Fruit fly (Drosophila melanogaster) whole organism, pupa: ENCODE data around the gene CG4631.

ENCODE experiments used
- CG10348 ChIP-seq: fragments of 200-800 bp; sonication (Bioruptor generic); IDR thresholded peaks from 2 replicates; pipeline ENCODE4 v1.3.6; 2022; ENCODE audit warnings: missing biosample characterization, missing genetic modification characterization
- CG12605 ChIP-seq: fragments of 200-800 bp; sonication (Bioruptor generic); IDR thresholded peaks from 2 replicates; pipeline ENCODE4 v1.3.6; 2022; ENCODE audit warnings: missing biosample characterization, missing genetic modification characterization
- CG13204 ChIP-seq: fragments of 200-800 bp; sonication (Bioruptor generic); optimal IDR thresholded peaks from 2 replicates; lab custom pipeline; 2018; ENCODE audit warnings: missing biosample characterization, mild to moderate bottlenecking, missing genetic modification characterization, moderate library complexity
- CG14655 ChIP-seq: fragments of 200-800 bp; sonication (Bioruptor generic); optimal IDR thresholded peaks from 3 replicates; lab custom pipeline; 2017; ENCODE audit warnings: mild to moderate bottlenecking, missing biosample characterization, missing genetic modification reagents, missing genetic modification characterization
- CG17806 ChIP-seq: fragments of 200-800 bp; sonication (Bioruptor generic); optimal IDR thresholded peaks from 2 replicates; lab custom pipeline; 2018; ENCODE audit warnings: missing biosample characterization, mild to moderate bottlenecking, missing genetic modification characterization, moderate library complexity
- CG32121 ChIP-seq: fragments of 200-800 bp; sonication (Bioruptor generic); IDR thresholded peaks from 2 replicates; pipeline ENCODE4 v1.3.6; 2022; ENCODE audit warnings: missing biosample characterization, missing genetic modification characterization
- CG34367 ChIP-seq: fragments of 200-800 bp; sonication (Bioruptor generic); optimal IDR thresholded peaks from 2 replicates; lab custom pipeline; 2018; ENCODE audit warnings: missing biosample characterization, mild to moderate bottlenecking, missing genetic modification characterization
- CG4496 ChIP-seq: fragments of 200-800 bp; sonication (Bioruptor generic); IDR thresholded peaks from 3 replicates; pipeline ENCODE4 v1.3.6; 2022; ENCODE audit warnings: missing biosample characterization, missing genetic modification characterization
- CG9948 ChIP-seq: fragments of 200-800 bp; sonication (Bioruptor generic); optimal IDR thresholded peaks from 2 replicates; lab custom pipeline; 2018; ENCODE audit warnings: missing biosample characterization, mild to moderate bottlenecking, missing genetic modification characterization, moderate library complexity
- D1 ChIP-seq: fragments of 200-800 bp; sonication (Bioruptor generic); optimal IDR thresholded peaks from 2 replicates; lab custom pipeline; 2018; ENCODE audit warnings: missing biosample characterization, mild to moderate bottlenecking, missing genetic modification characterization, moderate library complexity
- Pif1A ChIP-seq: fragments of 200-800 bp; sonication (Bioruptor generic); optimal IDR thresholded peaks from 3 replicates; lab custom pipeline; 2016; ENCODE audit warnings: missing biosample characterization, missing genetic modification characterization
- Snoo ChIP-seq: fragments of 200-800 bp; sonication (Bioruptor generic); optimal IDR thresholded peaks from 3 replicates; lab custom pipeline; 2017; ENCODE audit warnings: missing biosample characterization, mild to moderate bottlenecking, missing genetic modification characterization, inconsistent platforms
- gl ChIP-seq: fragments of 200-800 bp; sonication (Bioruptor generic); optimal IDR thresholded peaks from 2 replicates; lab custom pipeline; 2018; ENCODE audit warnings: missing biosample characterization, mild to moderate bottlenecking, missing genetic modification characterization
- rn ChIP-seq: fragments of 200-800 bp; sonication (Bioruptor generic); IDR thresholded peaks from 2 replicates; pipeline ENCODE4 v1.3.6; 2022; ENCODE audit warnings: missing biosample characterization, missing genetic modification characterization

dm6 chr2L:16627948-16628347 lies 20.8 kb downstream of the CG4631 start:
- TF ChIP-seq D1 (tag; lab: Kevin White, UChicago) (no peak), CG34367 (no peak), gl (tag; lab: Kevin White, UChicago) (no peak), Pif1A (no peak), CG17806 (no peak), CG32121 (no peak), CG14655 (no peak), CG10348 (GFP tag; lab: Robert Waterston, UW) (no peak), Snoo (tag; lab: Kevin White, UChicago) (no peak), CG9948 (tag; lab: Kevin White, UChicago) (no peak), rn (GFP tag; lab: Robert Waterston, UW) (no peak), CG13204 (GFP tag; lab: Kevin White, UChicago) (no peak), CG12605 (GFP tag; lab: Robert Waterston, UW) (no peak), CG4496 (GFP tag; lab: Robert Waterston, UW) (no peak)
